Worm (Caenorhabditis elegans) whole organism, late embryonic: Measurements from ENCODE around the gene lido-13.

Experiments
- C08G9.2 ChIP-seq: sonication (generic microtip); optimal IDR thresholded peaks from 2 replicates; lab custom pipeline; 2016; ENCODE audit warnings: mild to moderate bottlenecking, missing genetic modification characterization, moderate library complexity, missing compliant biosample characterization
- Y22D7AL.16 ChIP-seq: sonication (generic microtip); optimal IDR thresholded peaks from 2 replicates; lab custom pipeline; 2016; ENCODE audit warnings: missing genetic modification characterization, missing compliant biosample characterization
- ama-1 ChIP-seq: fragments of 150-350 bp; optimal IDR thresholded peaks from 2 replicates; lab custom pipeline; 2014
- ceh-6 ChIP-seq: fragments of 200-800 bp; sonication (Bioruptor generic); optimal IDR thresholded peaks from 2 replicates; lab custom pipeline; 2018; ENCODE audit warnings: mild to moderate bottlenecking, missing genetic modification characterization, missing compliant biosample characterization
- ceh-9 ChIP-seq: sonication (generic microtip); optimal IDR thresholded peaks from 2 replicates; lab custom pipeline; 2016; ENCODE audit warnings: mild to moderate bottlenecking, missing genetic modification characterization, inconsistent platforms, missing compliant biosample characterization
- dmd-4 ChIP-seq: sonication (generic microtip); optimal IDR thresholded peaks from 2 replicates; lab custom pipeline; 2016; ENCODE audit warnings: borderline replicate concordance, missing genetic modification characterization, missing compliant biosample characterization
- hlh-6 ChIP-seq: sonication (generic microtip); optimal IDR thresholded peaks from 2 replicates; lab custom pipeline; 2016; ENCODE audit warnings: missing genotype, missing genetic modification characterization, missing compliant biosample characterization
- lin-11 ChIP-seq: fragments of 200-800 bp; sonication (Bioruptor generic); optimal IDR thresholded peaks from 2 replicates; lab custom pipeline; 2018; ENCODE audit warnings: mild to moderate bottlenecking, missing genetic modification characterization, missing compliant biosample characterization
- madf-2 ChIP-seq: sonication (generic microtip); optimal IDR thresholded peaks from 2 replicates; lab custom pipeline; 2017; ENCODE audit warnings: missing genetic modification characterization, missing compliant biosample characterization
- nfya-1 ChIP-seq: sonication (generic microtip); optimal IDR thresholded peaks from 2 replicates; lab custom pipeline; 2017; ENCODE audit warnings: missing genetic modification characterization, mild to moderate bottlenecking, missing compliant biosample characterization, antibody characterized with exemption, moderate library complexity
- nhr-11 ChIP-seq: fragments of 150-350 bp; optimal IDR thresholded peaks from 2 replicates; lab custom pipeline; 2014; ENCODE audit warnings: missing biosample characterization, missing genetic modification characterization
- pqm-1 ChIP-seq: sonication (generic microtip); optimal IDR thresholded peaks from 2 replicates; lab custom pipeline; 2016; ENCODE audit warnings: missing genetic modification characterization, missing compliant biosample characterization
- zip-5 ChIP-seq: sonication (generic microtip); optimal IDR thresholded peaks from 2 replicates; lab custom pipeline; 2016; ENCODE audit warnings: missing genetic modification characterization, missing compliant biosample characterization

- TF ChIP-seq lin-11 (tag; lab: Kevin White, UChicago) (no peak), nhr-11 (tag; lab: Kevin White, UChicago) (no peak), zip-5 (no peak), hlh-6 (tag; lab: Kevin White, UChicago) (no peak), madf-2 (no peak), Y22D7AL.16 (tag; lab: Kevin White, UChicago) (no peak), ceh-6 (GFP tag; lab: Kevin White, UChicago) (no peak), nfya-1 (tag; lab: Kevin White, UChicago) (no peak), dmd-4 (tag; lab: Kevin White, UChicago) (no peak), C08G9.2 (tag; lab: Kevin White, UChicago) (no peak), ama-1 (lab: Kevin White, UChicago) (no peak), pqm-1 (tag; lab: Kevin White, UChicago) (no peak), ceh-9 (no peak)
Measured at ce11 chrII:3008400-3008799, 45.7 kb downstream of the lido-13 start, which contains the start of gene sdz-5.
